Fruit fly (Drosophila melanogaster) whole organism, embryonic: ENCODE measurements around the gene Kmn1.
A peak's percentile ranks its signal among the peaks of the same experiment; 100 is the strongest.

Experiments used
- Atf6 ChIP-seq: fragments of 200-800 bp; sonication (Bioruptor generic); IDR thresholded peaks from 2 replicates; pipeline ENCODE4 v1.3.6; 2022; ENCODE audit warnings: missing biosample characterization, missing genetic modification characterization
- CG10431 ChIP-seq: fragments of 200-800 bp; sonication (Bioruptor generic); optimal IDR thresholded peaks from 3 replicates; lab custom pipeline; 2018; ENCODE audit warnings: missing biosample characterization, mild to moderate bottlenecking, missing genetic modification characterization
- CG11085 ChIP-seq: fragments of 200-800 bp; sonication (Bioruptor generic); IDR thresholded peaks from 2 replicates; pipeline ENCODE4 v1.3.6; 2022; ENCODE audit warnings: missing biosample characterization, missing genetic modification characterization
- CG12071 ChIP-seq: fragments of 200-800 bp; sonication (Bioruptor generic); optimal IDR thresholded peaks from 3 replicates; lab custom pipeline; 2018; ENCODE audit warnings: missing biosample characterization, mild to moderate bottlenecking, missing genetic modification characterization
- CG1233 ChIP-seq: fragments of 200-800 bp; sonication (Bioruptor generic); optimal IDR thresholded peaks from 4 replicates; lab custom pipeline; 2018; ENCODE audit warnings: missing biosample characterization, mild to moderate bottlenecking, missing genetic modification characterization
- CG12659 ChIP-seq: fragments of 200-800 bp; sonication (Bioruptor generic); optimal IDR thresholded peaks from 3 replicates; lab custom pipeline; 2017; ENCODE audit warnings: mild to moderate bottlenecking, missing biosample characterization, missing genetic modification reagents, missing genetic modification characterization
- CG14050 ChIP-seq: fragments of 200-800 bp; sonication (Bioruptor generic); IDR thresholded peaks from 3 replicates; pipeline ENCODE4 v1.3.6; 2022; ENCODE audit warnings: missing biosample characterization, missing genetic modification characterization
- CG1603 ChIP-seq: fragments of 200-800 bp; sonication (Bioruptor generic); optimal IDR thresholded peaks from 2 replicates; lab custom pipeline; 2019; ENCODE audit warnings: missing biosample characterization, mild to moderate bottlenecking, missing genetic modification characterization, moderate library complexity
- CG17802 ChIP-seq: fragments of 200-800 bp; sonication (Bioruptor generic); optimal IDR thresholded peaks from 2 replicates; lab custom pipeline; 2018; ENCODE audit warnings: missing biosample characterization, mild to moderate bottlenecking, missing genetic modification characterization, moderate library complexity
- CG18599 ChIP-seq: fragments of 200-800 bp; sonication (Bioruptor generic); optimal IDR thresholded peaks from 3 replicates; lab custom pipeline; 2017; ENCODE audit warnings: missing biosample characterization, missing genetic modification characterization, mild to moderate bottlenecking, moderate library complexity, missing genetic modification reagents
- CG2678 ChIP-seq: fragments of 200-800 bp; sonication (Bioruptor generic); optimal IDR thresholded peaks from 3 replicates; lab custom pipeline; 2019; ENCODE audit warnings: missing biosample characterization, mild to moderate bottlenecking, missing genetic modification characterization, moderate library complexity
- CG30403 ChIP-seq: fragments of 200-800 bp; sonication (Bioruptor generic); optimal IDR thresholded peaks from 3 replicates; lab custom pipeline; 2016; ENCODE audit warnings: missing biosample characterization, missing genetic modification characterization
- CG34224 ChIP-seq: fragments of 200-800 bp; sonication (Bioruptor generic); IDR thresholded peaks from 3 replicates; pipeline ENCODE4 v1.3.6; 2022; ENCODE audit warnings: missing biosample characterization, missing genetic modification characterization; ENCODE audit not compliant: partially characterized antibody
- CG4730 ChIP-seq: fragments of 200-800 bp; sonication (Bioruptor generic); IDR thresholded peaks from 2 replicates; pipeline ENCODE4 v1.3.6; 2022; ENCODE audit warnings: missing biosample characterization, missing genetic modification characterization
- CG4820 ChIP-seq: fragments of 200-800 bp; sonication (Bioruptor generic); optimal IDR thresholded peaks from 3 replicates; lab custom pipeline; 2016; ENCODE audit warnings: missing biosample characterization, missing genetic modification characterization
- CG5953 ChIP-seq: fragments of 200-800 bp; sonication (Bioruptor generic); IDR thresholded peaks from 2 replicates; pipeline ENCODE4 v1.3.6; 2022; ENCODE audit warnings: missing biosample characterization, missing genetic modification characterization
- CG6813 ChIP-seq: fragments of 200-800 bp; sonication (Bioruptor generic); optimal IDR thresholded peaks from 2 replicates; lab custom pipeline; 2017; ENCODE audit warnings: missing biosample characterization, missing genetic modification characterization, mild to moderate bottlenecking, moderate library complexity, missing genetic modification reagents
- CG8359 ChIP-seq: fragments of 200-800 bp; sonication (Bioruptor generic); optimal IDR thresholded peaks from 2 replicates; lab custom pipeline; 2017; ENCODE audit warnings: missing biosample characterization, mild to moderate bottlenecking, missing genetic modification characterization, borderline replicate concordance
- CG8944 ChIP-seq: fragments of 200-800 bp; sonication (Bioruptor generic); optimal IDR thresholded peaks from 3 replicates; lab custom pipeline; 2016; ENCODE audit warnings: missing biosample characterization, missing genetic modification characterization
- CG9932 ChIP-seq: fragments of 200-800 bp; sonication (Bioruptor generic); IDR thresholded peaks from 2 replicates; pipeline ENCODE4 v1.3.6; 2022; ENCODE audit warnings: missing biosample characterization, missing genetic modification characterization
- Camta ChIP-seq: fragments of 200-800 bp; sonication (Bioruptor generic); optimal IDR thresholded peaks from 2 replicates; lab custom pipeline; 2016; ENCODE audit warnings: missing biosample characterization, missing genetic modification characterization
- Dfd ChIP-seq, 2 experiments: fragments of >200 bp; optimal IDR thresholded peaks; 2 replicates each; lab custom pipeline; 2017; ENCODE audit warnings: missing biosample characterization in 2 of 2, missing genetic modification characterization in 2 of 2
- Drgx ChIP-seq: fragments of 200-800 bp; sonication (Bioruptor generic); IDR thresholded peaks from 2 replicates; pipeline ENCODE4 v1.3.6; 2022; ENCODE audit warnings: missing biosample characterization, missing genetic modification characterization
- HmgD ChIP-seq: fragments of 200-800 bp; sonication (Bioruptor generic); optimal IDR thresholded peaks from 3 replicates; lab custom pipeline; 2016; ENCODE audit warnings: missing biosample characterization, missing genetic modification characterization
- MBD-R2 ChIP-seq: fragments of 200-800 bp; sonication (Bioruptor generic); IDR thresholded peaks from 2 replicates; pipeline ENCODE4 v1.3.6; 2022; ENCODE audit warnings: missing biosample characterization, missing genetic modification characterization
- Mad ChIP-seq: fragments of 200-800 bp; sonication (Bioruptor generic); optimal IDR thresholded peaks from 2 replicates; lab custom pipeline; 2016; ENCODE audit warnings: missing biosample characterization, missing genetic modification characterization
- Mrtf ChIP-seq: fragments of 200-800 bp; sonication (Bioruptor generic); IDR thresholded peaks from 3 replicates; pipeline ENCODE4 v1.3.6; 2022; ENCODE audit warnings: missing biosample characterization, missing genetic modification characterization
- NC2α ChIP-seq: fragments of 200-800 bp; sonication (Bioruptor generic); optimal IDR thresholded peaks from 2 replicates; lab custom pipeline; 2016; ENCODE audit warnings: missing biosample characterization, missing genetic modification characterization
- Nf-YB ChIP-seq: fragments of 200-800 bp; sonication (Bioruptor generic); optimal IDR thresholded peaks from 3 replicates; lab custom pipeline; 2019; ENCODE audit warnings: missing biosample characterization, mild to moderate bottlenecking, missing genetic modification characterization, moderate library complexity
- Opbp ChIP-seq: fragments of 200-800 bp; sonication (Bioruptor generic); IDR thresholded peaks from 3 replicates; pipeline ENCODE4 v1.3.6; 2022; ENCODE audit warnings: missing biosample characterization, missing genetic modification characterization; ENCODE audit not compliant: partially characterized antibody
- Sox100B ChIP-seq: fragments of 200-800 bp; sonication (Bioruptor generic); optimal IDR thresholded peaks from 3 replicates; lab custom pipeline; 2018; ENCODE audit warnings: missing biosample characterization, mild to moderate bottlenecking, missing genetic modification characterization
- Usf ChIP-seq: fragments of 200-800 bp; sonication (Bioruptor generic); optimal IDR thresholded peaks from 2 replicates; lab custom pipeline; 2017; ENCODE audit warnings: missing genotype, missing biosample characterization, missing genetic modification characterization
- ato ChIP-seq: fragments of 200-800 bp; sonication (Bioruptor generic); IDR thresholded peaks from 2 replicates; pipeline ENCODE4 v1.3.6; 2022; ENCODE audit warnings: missing biosample characterization, missing genetic modification characterization; ENCODE audit not compliant: partially characterized antibody
- br ChIP-seq: fragments of >200 bp; optimal IDR thresholded peaks from 2 replicates; lab custom pipeline; 2017
- btn ChIP-seq: fragments of 200-800 bp; sonication (Bioruptor generic); optimal IDR thresholded peaks from 2 replicates; lab custom pipeline; 2016; ENCODE audit warnings: missing biosample characterization, missing genetic modification characterization
- chif ChIP-seq, 2 experiments: fragments of 200-800 bp; sonication (Bioruptor generic); optimal IDR thresholded peaks; 3 replicates each; lab custom pipeline; 2016; ENCODE audit warnings: missing biosample characterization in 2 of 2, missing genetic modification characterization in 2 of 2
- chinmo ChIP-seq: fragments of 200-800 bp; sonication (Bioruptor generic); IDR thresholded peaks from 4 replicates; pipeline ENCODE4 v1.3.6; 2022; ENCODE audit warnings: missing biosample characterization, missing genetic modification characterization; ENCODE audit not compliant: partially characterized antibody
- chn ChIP-seq: fragments of 200-800 bp; sonication (Bioruptor generic); optimal IDR thresholded peaks from 2 replicates; lab custom pipeline; 2016; ENCODE audit warnings: missing biosample characterization, missing genetic modification characterization
- ci ChIP-seq: fragments of 200-800 bp; sonication (Bioruptor generic); IDR thresholded peaks from 3 replicates; pipeline ENCODE4 v1.3.6; 2022; ENCODE audit warnings: missing biosample characterization, missing genetic modification characterization
- eyg ChIP-seq: fragments of 200-800 bp; sonication (Bioruptor generic); optimal IDR thresholded peaks from 3 replicates; lab custom pipeline; 2016; ENCODE audit warnings: missing biosample characterization, missing genetic modification characterization
- fd64A ChIP-seq: fragments of 200-800 bp; sonication (Bioruptor generic); optimal IDR thresholded peaks from 3 replicates; lab custom pipeline; 2018; ENCODE audit warnings: missing biosample characterization, mild to moderate bottlenecking, missing genetic modification characterization
- gro ChIP-seq: fragments of 200-800 bp; sonication (Bioruptor generic); optimal IDR thresholded peaks from 2 replicates; lab custom pipeline; 2016; ENCODE audit warnings: missing biosample characterization, missing genetic modification characterization
- h ChIP-seq: fragments of >200 bp; optimal IDR thresholded peaks from 2 replicates; lab custom pipeline; 2017
- jumu ChIP-seq: fragments of 200-800 bp; sonication (Bioruptor generic); optimal IDR thresholded peaks from 3 replicates; lab custom pipeline; 2016; ENCODE audit warnings: missing biosample characterization, missing genetic modification characterization
- kni ChIP-seq: fragments of 200-800 bp; sonication (Bioruptor generic); optimal IDR thresholded peaks from 3 replicates; lab custom pipeline; 2017; ENCODE audit warnings: mild to moderate bottlenecking, missing biosample characterization, missing genetic modification reagents, missing genetic modification characterization
- lmd ChIP-seq: fragments of 200-800 bp; sonication (Bioruptor generic); IDR thresholded peaks from 2 replicates; pipeline ENCODE4 v1.3.6; 2022; ENCODE audit warnings: missing biosample characterization, missing genetic modification characterization
- nom ChIP-seq: fragments of 200-800 bp; sonication (Bioruptor generic); optimal IDR thresholded peaks from 2 replicates; lab custom pipeline; 2017; ENCODE audit warnings: missing biosample characterization, missing genetic modification characterization, mild to moderate bottlenecking, moderate library complexity, missing genetic modification reagents
- p53 ChIP-seq: fragments of 200-800 bp; sonication (Bioruptor generic); optimal IDR thresholded peaks from 2 replicates; lab custom pipeline; 2016; ENCODE audit warnings: missing biosample characterization, missing genetic modification characterization
- ranshi ChIP-seq: fragments of 200-800 bp; sonication (Bioruptor generic); IDR thresholded peaks from 2 replicates; pipeline ENCODE4 v1.3.6; 2022; ENCODE audit warnings: missing biosample characterization, missing genetic modification characterization
- sna ChIP-seq: fragments of 200-800 bp; sonication (Bioruptor generic); IDR thresholded peaks from 2 replicates; pipeline ENCODE4 v1.3.6; 2022; ENCODE audit warnings: missing biosample characterization, missing genetic modification characterization; ENCODE audit not compliant: partially characterized antibody
- so ChIP-seq: fragments of 200-800 bp; sonication (Bioruptor generic); IDR thresholded peaks from 3 replicates; pipeline ENCODE4 v1.3.6; 2022; ENCODE audit warnings: missing biosample characterization, missing genetic modification characterization
- tgo ChIP-seq: fragments of 200-800 bp; sonication (Bioruptor generic); IDR thresholded peaks from 3 replicates; pipeline ENCODE4 v1.3.6; 2022; ENCODE audit warnings: missing biosample characterization, missing genetic modification characterization
- tin ChIP-seq: fragments of 200-800 bp; sonication (Bioruptor generic); optimal IDR thresholded peaks from 3 replicates; lab custom pipeline; 2016; ENCODE audit warnings: missing biosample characterization, missing genetic modification characterization
- ttk ChIP-seq: fragments of 200-800 bp; sonication (Bioruptor generic); IDR thresholded peaks from 2 replicates; pipeline ENCODE4 v2.1.2; 2022; ENCODE audit warnings: missing biosample characterization, missing genetic modification characterization
- vvl ChIP-seq: fragments of 200-800 bp; sonication (Bioruptor generic); IDR thresholded peaks from 2 replicates; pipeline ENCODE4 v1.3.6; 2022; ENCODE audit warnings: missing biosample characterization, missing genetic modification characterization

Kmn1 gene

DNA sequence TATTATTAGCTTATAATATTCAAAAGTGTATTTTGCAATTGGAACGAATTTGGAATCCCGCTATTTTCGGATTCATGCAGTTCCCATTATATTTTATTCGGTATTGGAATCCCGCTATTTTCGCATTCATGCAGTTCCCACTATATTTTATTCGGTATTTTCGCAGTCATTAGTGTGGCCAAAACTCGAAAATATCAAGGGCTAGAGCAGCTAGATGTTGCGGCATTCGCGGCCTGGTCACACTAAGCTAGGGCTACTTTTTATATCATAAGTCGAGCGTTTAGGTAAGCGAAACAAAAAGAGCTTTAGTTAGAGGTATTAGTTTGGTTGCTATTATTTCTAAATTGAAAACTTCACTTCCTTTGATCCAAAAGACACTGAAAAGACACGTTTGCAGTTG, 6.6 kb upstream of the Kmn1 start (continued):
- TF ChIP-seq kni (GFP tag; lab: Kevin White, UChicago) (no peak), jumu (no peak), CG10431 (GFP tag; lab: Kevin White, UChicago) (peak; percentile 2), CG1233 (no peak), CG4820 (GFP tag; lab: Kevin White, UChicago) (no peak), CG34224 (peak; percentile 63), CG11085 (no peak), gro (GFP tag; lab: Kevin White, UChicago) (no peak), chinmo (GFP tag; lab: Robert Waterston, UW) (no peak), tgo (GFP tag; lab: Robert Waterston, UW) (no peak), CG12659 (peak; percentile 50), Nf-YB (GFP tag; lab: Kevin White, UChicago) (no peak), CG4730 (GFP tag; lab: Robert Waterston, UW) (no peak), ci (no peak), MBD-R2 (GFP tag; lab: Robert Waterston, UW) (peak; percentile 21; the same call in 1 of the 2 replicates), Drgx (GFP tag; lab: Robert Waterston, UW) (no peak), CG2678 (no peak), ato (GFP tag; lab: Robert Waterston, UW) (peak; percentile 54; the same call in 1 of the 2 replicates), CG1603 (tag; lab: Kevin White, UChicago) (peak; percentile 65), h (no peak), Atf6 (no peak), fd64A (no peak), Opbp (GFP tag; lab: Robert Waterston, UW) (peak; percentile 36; the same call in 1 of the 3 replicates), ttk (GFP tag; lab: Robert Waterston, UW) (no peak), Dfd (GFP tag; optimal IDR thresholded peaks at IDR 0.05; lab: Kevin White, UChicago) (no peak), eyg (GFP tag; lab: Kevin White, UChicago) (no peak), sna (0 out of 2 replicates have a peak, but pooled peaks have one; percentile 42), HmgD (no peak), so (no peak), p53 (GFP tag; lab: Kevin White, UChicago) (no peak), CG8359 (GFP tag; lab: Kevin White, UChicago) (no peak), CG17802 (tag; lab: Kevin White, UChicago) (no peak), lmd (GFP tag; lab: Robert Waterston, UW) (no peak), CG30403 (GFP tag; lab: Kevin White, UChicago) (no peak), CG12071 (no peak), NC2α (GFP tag; lab: Kevin White, UChicago) (no peak), Usf (GFP tag; lab: Kevin White, UChicago) (no peak), CG6813 (GFP tag; lab: Kevin White, UChicago) (no peak), btn (GFP tag; lab: Kevin White, UChicago) (no peak), Mad (GFP tag; lab: Kevin White, UChicago) (no peak)

dm6 chrX:11576540-11576939, 4.3 kb upstream of the Kmn1 start, which contains the start of gene CG11695:
TSS of gene CG11695 (plus strand) at chrX:11576883.
- peak; percentile 29 for TF ChIP-seq Camta
- peak; percentile 19 to 54 for TF ChIP-seq chif (GFP tag; optimal IDR thresholded peaks at IDR 0.05; lab: Kevin White, UChicago)
- peak; percentile 57 for TF ChIP-seq chn
- TF ChIP-seq CG4730 (GFP tag; lab: Robert Waterston, UW), result no peak
- TF ChIP-seq CG9932 (GFP tag; lab: Robert Waterston, UW), result peak; percentile 80
- no peak for TF ChIP-seq CG14050 (GFP tag; lab: Robert Waterston, UW)
- TF ChIP-seq nom (GFP tag; lab: Kevin White, UChicago), result peak; percentile 67
- TF ChIP-seq vvl, result peak; percentile 52; the same call in 1 of the 2 replicates
- peak; percentile 75 for TF ChIP-seq CG18599 (GFP tag; lab: Kevin White, UChicago)
- peak; percentile 50 for TF ChIP-seq tin
- TF ChIP-seq Sox100B (GFP tag; lab: Kevin White, UChicago), result no peak
- peak; percentile 45; the same call in 1 of the 2 replicates for TF ChIP-seq ranshi (GFP tag; lab: Robert Waterston, UW)
- TF ChIP-seq CG8944 (GFP tag; lab: Kevin White, UChicago), result no peak
- TF ChIP-seq br, result no peak
- no peak for TF ChIP-seq CG5953
- TF ChIP-seq Mrtf, result no peak
